Fruit fly (Drosophila melanogaster) whole organism, adult: ENCODE data around the gene RanGAP.

ENCODE experiments used
- CG11617 ChIP-seq: fragments of 200-800 bp; sonication (Bioruptor generic); optimal IDR thresholded peaks from 2 replicates; lab custom pipeline; 2017; ENCODE audit warnings: mild to moderate bottlenecking, missing biosample characterization, missing genetic modification reagents, missing genetic modification characterization
- CG12768 ChIP-seq: fragments of 200-800 bp; sonication (Bioruptor generic); optimal IDR thresholded peaks from 2 replicates; lab custom pipeline; 2017; ENCODE audit warnings: missing biosample characterization, missing genetic modification characterization, mild to moderate bottlenecking, moderate library complexity, missing genetic modification reagents
- CG14711 ChIP-seq: fragments of 200-800 bp; sonication (Bioruptor generic); optimal IDR thresholded peaks from 2 replicates; lab custom pipeline; 2018; ENCODE audit warnings: missing biosample characterization, mild to moderate bottlenecking, missing genetic modification characterization, moderate library complexity
- CG1620 ChIP-seq: fragments of 200-800 bp; sonication (Bioruptor generic); optimal IDR thresholded peaks from 2 replicates; lab custom pipeline; 2016; ENCODE audit warnings: missing biosample characterization, missing genetic modification characterization
- CG33017 ChIP-seq: fragments of 200-800 bp; sonication (Bioruptor generic); optimal IDR thresholded peaks from 2 replicates; lab custom pipeline; 2018; ENCODE audit warnings: missing biosample characterization, mild to moderate bottlenecking, missing genetic modification characterization, moderate library complexity
- CG5204 ChIP-seq: fragments of 200-800 bp; sonication (Bioruptor generic); optimal IDR thresholded peaks from 2 replicates; lab custom pipeline; 2016; ENCODE audit warnings: missing biosample characterization, missing genetic modification characterization
- CG7045 ChIP-seq: fragments of 200-800 bp; sonication (Bioruptor generic); optimal IDR thresholded peaks from 2 replicates; lab custom pipeline; 2017; ENCODE audit warnings: missing biosample characterization, mild to moderate bottlenecking, missing genetic modification characterization
- CG7101 ChIP-seq: fragments of 200-800 bp; sonication (Bioruptor generic); optimal IDR thresholded peaks from 2 replicates; lab custom pipeline; 2018; ENCODE audit warnings: missing biosample characterization, mild to moderate bottlenecking, missing genetic modification characterization, moderate library complexity
- Clk ChIP-seq: fragments of 200-800 bp; sonication (Bioruptor generic); optimal IDR thresholded peaks from 2 replicates; lab custom pipeline; 2017; ENCODE audit warnings: missing biosample characterization, missing genetic modification characterization
- Crg-1 ChIP-seq: fragments of 200-800 bp; sonication (Bioruptor generic); optimal IDR thresholded peaks from 2 replicates; lab custom pipeline; 2016; ENCODE audit warnings: missing biosample characterization, missing genetic modification characterization
- Hr96 ChIP-seq: fragments of 200-800 bp; sonication (Bioruptor generic); optimal IDR thresholded peaks from 2 replicates; lab custom pipeline; 2016; ENCODE audit warnings: missing biosample characterization, missing genetic modification characterization
- Mnt ChIP-seq: fragments of 200-800 bp; sonication (Bioruptor generic); optimal IDR thresholded peaks from 2 replicates; lab custom pipeline; 2016; ENCODE audit warnings: missing biosample characterization, mild to moderate bottlenecking, missing genetic modification characterization
- bab1 ChIP-seq: fragments of 200-800 bp; sonication (Bioruptor generic); optimal IDR thresholded peaks from 3 replicates; lab custom pipeline; 2019; ENCODE audit warnings: missing biosample characterization, mild to moderate bottlenecking, missing genetic modification characterization, moderate library complexity
- cic ChIP-seq: fragments of 200-800 bp; sonication (Bioruptor generic); optimal IDR thresholded peaks from 2 replicates; lab custom pipeline; 2017; ENCODE audit warnings: missing biosample characterization, mild to moderate bottlenecking, missing genetic modification characterization, moderate library complexity
- cnc ChIP-seq, 2 experiments: fragments of >200 bp; optimal IDR thresholded peaks; 2 replicates each; lab custom pipeline; 2017
- kay ChIP-seq: fragments of 200-800 bp; sonication (Bioruptor generic); peaks from one replicate; lab custom pipeline; 2016; ENCODE audit warnings: missing biosample characterization, missing genetic modification characterization, borderline replicate concordance
- ovo ChIP-seq: fragments of 200-800 bp; sonication (Bioruptor generic); optimal IDR thresholded peaks from 2 replicates; lab custom pipeline; 2016; ENCODE audit warnings: missing biosample characterization, missing genetic modification characterization
- pad ChIP-seq: fragments of 200-800 bp; sonication (Bioruptor generic); optimal IDR thresholded peaks from 3 replicates; lab custom pipeline; 2017; ENCODE audit warnings: missing biosample characterization, missing genetic modification characterization, mild to moderate bottlenecking, moderate library complexity, missing genetic modification reagents
- tj ChIP-seq: fragments of 200-800 bp; sonication (Bioruptor generic); optimal IDR thresholded peaks from 3 replicates; lab custom pipeline; 2017; ENCODE audit warnings: missing biosample characterization, mild to moderate bottlenecking, missing genetic modification characterization, moderate library complexity
- toe ChIP-seq: fragments of 200-800 bp; sonication (Bioruptor generic); optimal IDR thresholded peaks from 2 replicates; lab custom pipeline; 2016; ENCODE audit warnings: missing biosample characterization, missing genetic modification characterization

Gene RanGAP

DNA sequence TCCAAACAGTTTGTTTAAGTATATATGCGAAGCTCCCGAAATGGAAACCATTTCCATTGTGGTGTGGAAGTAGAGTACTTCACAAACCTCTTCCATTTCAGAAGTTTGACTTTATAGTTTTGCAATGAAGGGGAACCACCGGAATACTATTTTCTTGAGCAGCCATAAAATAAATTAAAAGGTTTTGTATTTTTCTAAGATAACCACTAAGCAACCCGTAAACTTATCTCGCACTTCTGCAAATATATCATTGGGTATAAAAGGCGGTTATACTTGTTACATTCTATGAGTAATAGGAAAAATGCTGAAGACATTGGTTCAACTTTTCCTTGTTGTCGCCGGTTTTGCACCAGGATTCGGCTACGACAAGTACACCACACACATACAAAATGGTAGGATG lies 23.7 kb upstream of the RanGAP start, which contains the start of gene lectin-37Da:
Gene lectin-37Da, plus strand, starts transcription at position 301 of the 400 bp plus-strand sequence.
- TF ChIP-seq kay (GFP tag; lab: Kevin White, UChicago): no peak

dm6 chr2L:19418872-19419271 lies 22.9 kb upstream of the RanGAP start, which contains the start of gene lectin-37Db:
Gene lectin-37Db, plus strand, starts transcription at chr2L:19419075.
- TF ChIP-seq bab1 (no peak), CG7045 (GFP tag; lab: Kevin White, UChicago) (no peak), kay (GFP tag; lab: Kevin White, UChicago) (no peak), CG33017 (tag; lab: Kevin White, UChicago) (peak; percentile 22), ovo (GFP tag; lab: Kevin White, UChicago) (no peak), cic (peak; percentile 53), CG14711 (no peak), CG5204 (GFP tag; lab: Kevin White, UChicago) (no peak), toe (GFP tag; lab: Kevin White, UChicago) (no peak), Clk (GFP tag; lab: Kevin White, UChicago) (no peak), Crg-1 (no peak), tj (GFP tag; lab: Kevin White, UChicago) (no peak), CG12768 (GFP tag; lab: Kevin White, UChicago) (peak; percentile 23), CG11617 (GFP tag; lab: Kevin White, UChicago) (no peak), CG7101 (no peak), Hr96 (no peak), CG1620 (no peak), cnc (optimal IDR thresholded peaks at IDR 0.05; lab: Kevin White, UChicago) (no peak), pad (GFP tag; lab: Kevin White, UChicago) (no peak), Mnt (GFP tag; lab: Kevin White, UChicago) (peak; percentile 1)

dm6 chr2L:19421573-19421972 lies 20.2 kb upstream of the RanGAP start:
- TF ChIP-seq ovo (GFP tag; lab: Kevin White, UChicago) (no peak), Hr96 (no peak), cic (peak; percentile 38), CG7101 (no peak), pad (GFP tag; lab: Kevin White, UChicago) (no peak), CG5204 (GFP tag; lab: Kevin White, UChicago) (no peak)

dm6 chr2L:19422642-19423041 lies 19.1 kb upstream of the RanGAP start:
- TF ChIP-seq kay (GFP tag; lab: Kevin White, UChicago) (no peak), CG7101 (no peak), CG12768 (GFP tag; lab: Kevin White, UChicago) (no peak), CG7045 (GFP tag; lab: Kevin White, UChicago) (no peak), tj (GFP tag; lab: Kevin White, UChicago) (no peak)

dm6 chr2L:19423467-19424122 lies 18.2 kb upstream of the RanGAP start, which contains the start of the genes Alp12 and CG13085:
Gene Alp12, plus strand, starts transcription at chr2L:19424050.
Gene CG13085, plus strand, starts transcription at chr2L:19424050.
- TF ChIP-seq Hr96: peak; percentile 95
- peak; percentile 87 for TF ChIP-seq ovo (GFP tag; lab: Kevin White, UChicago)
- TF ChIP-seq CG33017 (tag; lab: Kevin White, UChicago): peak; percentile 97
- TF ChIP-seq CG7045 (GFP tag; lab: Kevin White, UChicago): peak; percentile 98
- TF ChIP-seq CG1620: peak; percentile 93
- peak; percentile 99 for TF ChIP-seq CG11617 (GFP tag; lab: Kevin White, UChicago)
- TF ChIP-seq toe (GFP tag; lab: Kevin White, UChicago): peak; percentile 97
- TF ChIP-seq CG7101: peak; percentile 96
- peak; percentile 87 for TF ChIP-seq Mnt (GFP tag; lab: Kevin White, UChicago)
- TF ChIP-seq CG12768 (GFP tag; lab: Kevin White, UChicago): peak; percentile 98
- peak; percentile 82 for TF ChIP-seq cic
- TF ChIP-seq bab1: peak; percentile 86
- TF ChIP-seq tj (GFP tag; lab: Kevin White, UChicago): peak; percentile 98
- TF ChIP-seq cnc (optimal IDR thresholded peaks at IDR 0.05; lab: Kevin White, UChicago): no peak
- peak; percentile 91 for TF ChIP-seq pad (GFP tag; lab: Kevin White, UChicago)
- peak; percentile 8 for TF ChIP-seq kay (GFP tag; lab: Kevin White, UChicago)
- TF ChIP-seq CG14711: peak; percentile 90
- TF ChIP-seq CG5204 (GFP tag; lab: Kevin White, UChicago): peak; percentile 98
- peak; percentile 95 for TF ChIP-seq Clk (GFP tag; lab: Kevin White, UChicago)
- TF ChIP-seq Crg-1: peak; percentile 90

- TF ChIP-seq CG12768 (GFP tag; lab: Kevin White, UChicago) (no peak), Mnt (GFP tag; lab: Kevin White, UChicago) (no peak), bab1 (no peak), CG7045 (GFP tag; lab: Kevin White, UChicago) (no peak), cnc (optimal IDR thresholded peaks at IDR 0.05; lab: Kevin White, UChicago) (no peak), CG1620 (no peak), cic (no peak), tj (GFP tag; lab: Kevin White, UChicago) (no peak), Clk (GFP tag; lab: Kevin White, UChicago) (no peak), pad (GFP tag; lab: Kevin White, UChicago) (no peak), kay (GFP tag; lab: Kevin White, UChicago) (no peak), ovo (GFP tag; lab: Kevin White, UChicago) (no peak), toe (GFP tag; lab: Kevin White, UChicago) (no peak), CG5204 (GFP tag; lab: Kevin White, UChicago) (no peak), CG33017 (tag; lab: Kevin White, UChicago) (no peak), Crg-1 (no peak), CG7101 (no peak)
Observed at dm6 chr2L:19424307-19424902, 17.4 kb upstream of the RanGAP start.
